Worm (Caenorhabditis elegans) whole organism, young adult: ENCODE measurements around the gene R193.2.

Experiments used
- B0261.1 ChIP-seq: sonication (generic microtip); optimal IDR thresholded peaks from 2 replicates; lab custom pipeline; 2016; ENCODE audit warnings: mild to moderate bottlenecking, missing genetic modification characterization, moderate library complexity, missing compliant biosample characterization
- ama-1 ChIP-seq, 3 experiments: fragments of 150-350 bp in 1 of 3; sonication (generic microtip) in 2 of 3; optimal IDR thresholded peaks; 2 replicates each; lab custom pipeline; 2014 to 2018; ENCODE audit warnings: missing biosample characterization in 2 of 3, missing genetic modification characterization in 2 of 3, missing genetic modification reagents in 2 of 3
- lin-35 ChIP-seq, 3 experiments: fragments of 150-350 bp in 2 of 3; sonication (generic microtip) in 1 of 3; optimal IDR thresholded peaks; 2 replicates each; lab custom pipeline; 2014 to 2018; ENCODE audit warnings: missing biosample characterization in 3 of 3, missing genetic modification characterization in 3 of 3, missing genetic modification reagents in 3 of 3
- tbp1 ChIP-seq: fragments of 200-800 bp; sonication (Bioruptor generic); optimal IDR thresholded peaks from 2 replicates; lab custom pipeline; 2018; ENCODE audit warnings: mild to moderate bottlenecking, missing genetic modification characterization, missing compliant biosample characterization

ce11 chrX:1094332-1094731 lies 54.1 kb downstream of the R193.2 start:
- TF ChIP-seq lin-35 (GFP tag; optimal IDR thresholded peaks at IDR 0.05; lab: Kevin White, UChicago) (no peak), ama-1 (optimal IDR thresholded peaks at IDR 0.05; lab: Kevin White, UChicago) (no peak), ama-1 (GFP tag; optimal IDR thresholded peaks at IDR 0.05; lab: Kevin White, UChicago) (no peak), B0261.1 (tag; lab: Kevin White, UChicago) (no peak), tbp1 (no peak)
